Fruit fly (Drosophila melanogaster): ENCODE results near the gene CG8757.

dm6 chr3L:13840731-13841130 lies 1.3 kb downstream of the CG8757 start:
- TF ChIP-seq dac (GFP tag; optimal IDR thresholded peaks at IDR 0.05) (no peak), CG16779 (tag; optimal IDR thresholded peaks at IDR 0.05) (no peak), net (GFP tag; optimal IDR thresholded peaks at IDR 0.05) (no peak), vri (GFP tag; optimal IDR thresholded peaks at IDR 0.05) (no peak), CG11294 (GFP tag; IDR thresholded peaks at IDR 0.05) (no peak)

Data from whole organism, prepupa.